Fruit fly (Drosophila melanogaster) whole organism, embryonic: ENCODE results near the gene Pak.

Experiments used
- Atf3 ChIP-seq: fragments of 200-800 bp; sonication (Bioruptor generic); optimal IDR thresholded peaks from 3 replicates; lab custom pipeline; 2016; ENCODE audit warnings: missing biosample characterization, missing genetic modification characterization
- CG10209 ChIP-seq: fragments of 200-800 bp; sonication (Bioruptor generic); optimal IDR thresholded peaks from 3 replicates; lab custom pipeline; 2017; ENCODE audit warnings: missing biosample characterization, mild to moderate bottlenecking, missing genetic modification characterization, missing genetic modification reagents
- CG10565 ChIP-seq: fragments of 200-800 bp; sonication (Bioruptor generic); optimal IDR thresholded peaks from 3 replicates; lab custom pipeline; 2016; ENCODE audit warnings: missing biosample characterization, mild to moderate bottlenecking, missing genetic modification characterization
- CG10979 ChIP-seq: fragments of 200-800 bp; sonication (Bioruptor generic); optimal IDR thresholded peaks from 2 replicates; lab custom pipeline; 2018; ENCODE audit warnings: missing biosample characterization, mild to moderate bottlenecking, missing genetic modification characterization, moderate library complexity
- CG11560 ChIP-seq: fragments of 200-800 bp; sonication (Bioruptor generic); IDR thresholded peaks from 3 replicates; pipeline ENCODE4 v1.3.6; 2022; ENCODE audit warnings: missing biosample characterization, missing genetic modification characterization
- CG11695 ChIP-seq: fragments of 200-800 bp; sonication (Bioruptor generic); IDR thresholded peaks from 3 replicates; pipeline ENCODE4 v1.3.6; 2022; ENCODE audit warnings: missing biosample characterization, missing genetic modification characterization
- CG12155 ChIP-seq: fragments of 200-800 bp; sonication (Bioruptor generic); optimal IDR thresholded peaks from 3 replicates; lab custom pipeline; 2016; ENCODE audit warnings: missing biosample characterization, missing genetic modification characterization
- CG12299 ChIP-seq: fragments of 200-800 bp; sonication (Bioruptor generic); optimal IDR thresholded peaks from 2 replicates; lab custom pipeline; 2018; ENCODE audit warnings: missing biosample characterization, mild to moderate bottlenecking, missing genetic modification characterization
- CG14710 ChIP-seq: fragments of 200-800 bp; sonication (Bioruptor generic); optimal IDR thresholded peaks from 3 replicates; lab custom pipeline; 2019; ENCODE audit warnings: missing biosample characterization, mild to moderate bottlenecking, missing genetic modification characterization, moderate library complexity
- CG16863 ChIP-seq: fragments of 200-800 bp; sonication (Bioruptor generic); optimal IDR thresholded peaks from 3 replicates; lab custom pipeline; 2016; ENCODE audit warnings: missing biosample characterization, missing genetic modification characterization
- CG18011 ChIP-seq: fragments of 200-800 bp; sonication (Bioruptor generic); optimal IDR thresholded peaks from 2 replicates; lab custom pipeline; 2017; ENCODE audit warnings: missing biosample characterization, missing genetic modification characterization, mild to moderate bottlenecking, moderate library complexity, missing genotype
- CG3995 ChIP-seq: fragments of 200-800 bp; sonication (Bioruptor generic); optimal IDR thresholded peaks from 3 replicates; lab custom pipeline; 2016; ENCODE audit warnings: missing biosample characterization, missing genetic modification characterization
- CG7556 ChIP-seq: fragments of 200-800 bp; sonication (Bioruptor generic); optimal IDR thresholded peaks from 2 replicates; lab custom pipeline; 2017; ENCODE audit warnings: missing biosample characterization, mild to moderate bottlenecking, missing genetic modification characterization
- CG7839 ChIP-seq: fragments of 200-800 bp; sonication (Bioruptor generic); optimal IDR thresholded peaks from 3 replicates; lab custom pipeline; 2018; ENCODE audit warnings: missing biosample characterization, mild to moderate bottlenecking, missing genetic modification characterization, moderate library complexity
- CG8924 ChIP-seq: fragments of 200-800 bp; optimal IDR thresholded peaks from 3 replicates; lab custom pipeline; 2019; ENCODE audit warnings: missing biosample characterization, mild to moderate bottlenecking, missing genetic modification characterization, moderate library complexity
- CG9876 ChIP-seq: fragments of 200-800 bp; sonication (Bioruptor generic); optimal IDR thresholded peaks from 2 replicates; lab custom pipeline; 2016; ENCODE audit warnings: missing biosample characterization, missing genetic modification characterization
- CTCF ChIP-seq: fragments of 200-800 bp; sonication (Bioruptor generic); optimal IDR thresholded peaks from 2 replicates; lab custom pipeline; 2017; ENCODE audit warnings: missing biosample characterization, mild to moderate bottlenecking, missing genetic modification characterization, moderate library complexity
- D ChIP-seq, 2 experiments: fragments of 200-800 bp in 1 of 2; fragments of >200 bp in 1 of 2; sonication (Bioruptor generic) in 1 of 2; optimal IDR thresholded peaks; 2 replicates in 1 of 2; 3 replicates in 1 of 2; lab custom pipeline; 2017; ENCODE audit warnings: mild to moderate bottlenecking in 1 of 2, missing biosample characterization in 1 of 2, missing genetic modification characterization in 1 of 2, missing genetic modification reagents in 1 of 2
- Doc2 ChIP-seq: fragments of 200-800 bp; sonication (Bioruptor generic); IDR thresholded peaks from 2 replicates; pipeline ENCODE4 v1.3.6; 2022; ENCODE audit warnings: missing biosample characterization, missing genetic modification characterization
- E2f1 ChIP-seq: fragments of 200-800 bp; sonication (Bioruptor generic); IDR thresholded peaks from 2 replicates; pipeline ENCODE4 v1.3.6; 2022; ENCODE audit warnings: missing biosample characterization, missing genetic modification characterization
- E2f2 ChIP-seq: fragments of 200-800 bp; sonication (Bioruptor generic); IDR thresholded peaks from 2 replicates; pipeline ENCODE4 v1.3.6; 2022; ENCODE audit warnings: missing biosample characterization, missing genetic modification characterization
- Fer2 ChIP-seq: fragments of 200-800 bp; sonication (Bioruptor generic); optimal IDR thresholded peaks from 2 replicates; lab custom pipeline; 2018; ENCODE audit warnings: missing biosample characterization, mild to moderate bottlenecking, missing genetic modification characterization, moderate library complexity
- Fer3 ChIP-seq: fragments of 200-800 bp; sonication (Bioruptor generic); optimal IDR thresholded peaks from 2 replicates; lab custom pipeline; 2018; ENCODE audit warnings: missing biosample characterization, mild to moderate bottlenecking, missing genetic modification characterization, moderate library complexity
- HLHmδ ChIP-seq: fragments of 200-800 bp; sonication (Bioruptor generic); optimal IDR thresholded peaks from 2 replicates; lab custom pipeline; 2018; ENCODE audit warnings: missing biosample characterization, mild to moderate bottlenecking, missing genetic modification characterization, moderate library complexity
- Hmx ChIP-seq: fragments of 200-800 bp; sonication (Bioruptor generic); optimal IDR thresholded peaks from 2 replicates; lab custom pipeline; 2016; ENCODE audit warnings: missing biosample characterization, missing genetic modification characterization
- Hr39 ChIP-seq: fragments of >200 bp; optimal IDR thresholded peaks from 2 replicates; lab custom pipeline; 2017
- Hr78 ChIP-seq, 2 experiments: fragments of 200-800 bp in 1 of 2; fragments of >200 bp in 1 of 2; sonication (Bioruptor generic) in 1 of 2; optimal IDR thresholded peaks; 2 replicates each; lab custom pipeline; 2017 to 2019; ENCODE audit warnings: missing biosample characterization in 2 of 2, missing genetic modification characterization in 2 of 2, mild to moderate bottlenecking in 1 of 2, moderate library complexity in 1 of 2
- Nf-YA ChIP-seq: fragments of 200-800 bp; sonication (Bioruptor generic); IDR thresholded peaks from 2 replicates; pipeline ENCODE4 v1.3.6; 2022; ENCODE audit warnings: missing biosample characterization, missing genetic modification characterization
- Nf-YB ChIP-seq: fragments of 200-800 bp; sonication (Bioruptor generic); optimal IDR thresholded peaks from 3 replicates; lab custom pipeline; 2019; ENCODE audit warnings: missing biosample characterization, mild to moderate bottlenecking, missing genetic modification characterization, moderate library complexity
- Rx ChIP-seq: fragments of 200-800 bp; sonication (Bioruptor generic); IDR thresholded peaks from 2 replicates; pipeline ENCODE4 v1.3.6; 2022; ENCODE audit warnings: missing biosample characterization, missing genetic modification characterization
- aop ChIP-seq: fragments of 200-800 bp; sonication (Bioruptor generic); IDR thresholded peaks from 2 replicates; pipeline ENCODE4 v1.3.6; 2022; ENCODE audit warnings: missing biosample characterization, missing genetic modification characterization
- ara ChIP-seq: fragments of 200-800 bp; sonication (Bioruptor generic); IDR thresholded peaks from 2 replicates; pipeline ENCODE4 v1.3.6; 2022; ENCODE audit warnings: missing biosample characterization, missing genetic modification characterization
- bcd ChIP-seq: fragments of 200-800 bp; sonication (Bioruptor generic); optimal IDR thresholded peaks from 2 replicates; lab custom pipeline; 2017; ENCODE audit warnings: missing biosample characterization, mild to moderate bottlenecking, missing genetic modification characterization
- cad ChIP-seq: fragments of >200 bp; optimal IDR thresholded peaks from 2 replicates; lab custom pipeline; 2017; ENCODE audit warnings: missing biosample characterization, missing genetic modification characterization
- cas ChIP-seq: fragments of 200-800 bp; sonication (Bioruptor generic); IDR thresholded peaks from 2 replicates; pipeline ENCODE4 v1.3.6; 2022; ENCODE audit warnings: missing biosample characterization, missing genetic modification characterization
- corto ChIP-seq: fragments of 200-800 bp; sonication (Bioruptor generic); optimal IDR thresholded peaks from 2 replicates; lab custom pipeline; 2016; ENCODE audit warnings: missing biosample characterization, mild to moderate bottlenecking, missing genetic modification characterization, moderate library complexity
- cwo ChIP-seq: fragments of 200-800 bp; sonication (Bioruptor generic); optimal IDR thresholded peaks from 3 replicates; lab custom pipeline; 2017; ENCODE audit warnings: missing biosample characterization, missing genetic modification characterization, mild to moderate bottlenecking, moderate library complexity, missing genetic modification reagents
- dmrt99B ChIP-seq: fragments of 200-800 bp; sonication (Bioruptor generic); optimal IDR thresholded peaks from 2 replicates; lab custom pipeline; 2018; ENCODE audit warnings: missing biosample characterization, mild to moderate bottlenecking, missing genetic modification characterization, moderate library complexity
- gt ChIP-seq: fragments of 200-800 bp; sonication (Bioruptor generic); IDR thresholded peaks from 2 replicates; pipeline ENCODE4 v1.3.6; 2022; ENCODE audit warnings: missing biosample characterization, missing genetic modification characterization
- her ChIP-seq: fragments of 200-800 bp; sonication (Bioruptor generic); optimal IDR thresholded peaks from 2 replicates; lab custom pipeline; 2016; ENCODE audit warnings: missing biosample characterization, missing genetic modification characterization
- hth ChIP-seq: fragments of >200 bp; optimal IDR thresholded peaks from 2 replicates; lab custom pipeline; 2017; ENCODE audit warnings: inconsistent platforms
- ken ChIP-seq: fragments of 200-800 bp; sonication (Bioruptor generic); IDR thresholded peaks from 3 replicates; pipeline ENCODE4 v1.3.6; 2022; ENCODE audit warnings: missing biosample characterization, missing genetic modification characterization
- klu ChIP-seq: fragments of 200-800 bp; sonication (Bioruptor generic); IDR thresholded peaks from 2 replicates; pipeline ENCODE4 v1.3.6; 2022; ENCODE audit warnings: missing biosample characterization, missing genetic modification characterization
- kni ChIP-seq: fragments of 200-800 bp; sonication (Bioruptor generic); optimal IDR thresholded peaks from 3 replicates; lab custom pipeline; 2017; ENCODE audit warnings: mild to moderate bottlenecking, missing biosample characterization, missing genetic modification reagents, missing genetic modification characterization
- lab ChIP-seq: fragments of 200-800 bp; sonication (Bioruptor generic); optimal IDR thresholded peaks from 3 replicates; lab custom pipeline; 2017; ENCODE audit warnings: missing biosample characterization, missing genetic modification characterization, mild to moderate bottlenecking, moderate library complexity, missing genetic modification reagents
- lola ChIP-seq, 3 experiments: fragments of >200 bp in 2 of 3; fragments of 200-800 bp in 1 of 3; sonication (Bioruptor generic) in 1 of 3; optimal IDR thresholded peaks; 2 replicates each; lab custom pipeline; 2017 to 2019; ENCODE audit warnings: missing biosample characterization in 3 of 3, missing genetic modification characterization in 3 of 3, mild to moderate bottlenecking in 1 of 3, moderate library complexity in 1 of 3
- nerfin-2 ChIP-seq: fragments of 200-800 bp; sonication (Bioruptor generic); IDR thresholded peaks from 2 replicates; pipeline ENCODE4 v1.3.6; 2022; ENCODE audit warnings: missing biosample characterization, missing genetic modification characterization; ENCODE audit not compliant: partially characterized antibody
- row ChIP-seq: fragments of 200-800 bp; sonication (Bioruptor generic); IDR thresholded peaks from 3 replicates; pipeline ENCODE4 v1.3.6; 2022; ENCODE audit warnings: missing biosample characterization, missing genetic modification characterization
- salm ChIP-seq: fragments of 200-800 bp; sonication (Bioruptor generic); optimal IDR thresholded peaks from 2 replicates; lab custom pipeline; 2018; ENCODE audit warnings: missing biosample characterization, mild to moderate bottlenecking, missing genetic modification characterization
- ssp ChIP-seq: fragments of 200-800 bp; sonication (Bioruptor generic); IDR thresholded peaks from 2 replicates; pipeline ENCODE4 v1.3.6; 2022; ENCODE audit warnings: missing biosample characterization, missing genetic modification characterization
- ttk ChIP-seq: fragments of 200-800 bp; sonication (Bioruptor generic); IDR thresholded peaks from 2 replicates; pipeline ENCODE4 v2.1.2; 2022; ENCODE audit warnings: missing biosample characterization, missing genetic modification characterization
- unc-4 ChIP-seq: fragments of 200-800 bp; sonication (Bioruptor generic); IDR thresholded peaks from 2 replicates; pipeline ENCODE4 v1.3.6; 2022; ENCODE audit warnings: missing biosample characterization, missing genetic modification characterization; ENCODE audit not compliant: partially characterized antibody

Gene Pak

dm6 chr3R:6380129-6380528 lies 29.4 kb downstream of the Pak start, which contains the start of the genes CG1024 and TfIIFalpha (continued):
- TF ChIP-seq lab (GFP tag; lab: Kevin White, UChicago) = no peak
- TF ChIP-seq CG11560 (tag; lab: Robert Waterston, UW) = no peak
- no peak for TF ChIP-seq ssp (GFP tag; lab: Robert Waterston, UW)
- peak; percentile 88 for TF ChIP-seq unc-4
- no peak for TF ChIP-seq CG8924 (tag; lab: Kevin White, UChicago)
- TF ChIP-seq Hmx (GFP tag; lab: Kevin White, UChicago) = no peak
- no peak for TF ChIP-seq CG7556 (GFP tag; lab: Kevin White, UChicago)
- TF ChIP-seq CG3995 (GFP tag; lab: Kevin White, UChicago) = peak; percentile 98
- TF ChIP-seq dmrt99B (tag; lab: Kevin White, UChicago) = no peak
- no peak for TF ChIP-seq gt (GFP tag; lab: Robert Waterston, UW)
- no peak for TF ChIP-seq cwo (GFP tag; lab: Kevin White, UChicago)
- TF ChIP-seq CTCF = no peak
- TF ChIP-seq ara (GFP tag; lab: Robert Waterston, UW) = no peak
- no peak for TF ChIP-seq E2f1 (GFP tag; lab: Robert Waterston, UW)
- TF ChIP-seq cad = no peak
- peak; percentile 32 for TF ChIP-seq CG12155 (GFP tag; lab: Kevin White, UChicago)
- no peak for TF ChIP-seq cas (GFP tag; lab: Robert Waterston, UW)
- peak; percentile 53 for TF ChIP-seq CG14710 (tag; lab: Kevin White, UChicago)
- no peak for TF ChIP-seq kni (GFP tag; lab: Kevin White, UChicago)
- TF ChIP-seq CG10565 (GFP tag; lab: Kevin White, UChicago) = no peak
- no peak for TF ChIP-seq Rx (GFP tag; lab: Robert Waterston, UW)
- no peak for TF ChIP-seq Hr78 (GFP tag; optimal IDR thresholded peaks at IDR 0.05; lab: Kevin White, UChicago)
- TF ChIP-seq Nf-YB (GFP tag; lab: Kevin White, UChicago) = no peak
- TF ChIP-seq lola (GFP tag; optimal IDR thresholded peaks at IDR 0.05; lab: Kevin White, UChicago) = no peak
- TF ChIP-seq CG12299 (tag; lab: Kevin White, UChicago) = no peak
- no peak for TF ChIP-seq CG10209 (GFP tag; lab: Kevin White, UChicago)
- no peak for TF ChIP-seq Nf-YA (GFP tag; lab: Robert Waterston, UW)
- no peak for TF ChIP-seq CG11695 (GFP tag; lab: Robert Waterston, UW)
- TF ChIP-seq ken (GFP tag; lab: Robert Waterston, UW) = no peak
- TF ChIP-seq Doc2 (GFP tag; lab: Robert Waterston, UW) = no peak
- TF ChIP-seq Atf3 (GFP tag; lab: Kevin White, UChicago) = no peak
- TF ChIP-seq hth = no peak
- no peak for TF ChIP-seq Fer3
- TF ChIP-seq CG10979 = peak; percentile 4
- no peak for TF ChIP-seq CG18011 (GFP tag; lab: Kevin White, UChicago)
- TF ChIP-seq ttk = no peak
- no peak for TF ChIP-seq aop (GFP tag; lab: Robert Waterston, UW)
- TF ChIP-seq Fer2 (tag; lab: Kevin White, UChicago) = no peak
- peak; percentile 72 for TF ChIP-seq row (GFP tag; lab: Robert Waterston, UW)
- TF ChIP-seq klu (GFP tag; lab: Robert Waterston, UW) = no peak
- no peak for TF ChIP-seq salm (tag; lab: Kevin White, UChicago)
- no peak for TF ChIP-seq bcd (GFP tag; lab: Kevin White, UChicago)
- TF ChIP-seq E2f2 (GFP tag; lab: Robert Waterston, UW) = peak; percentile 64
- TF ChIP-seq CG16863 (GFP tag; lab: Kevin White, UChicago) = no peak
- peak; percentile 96 for TF ChIP-seq nerfin-2
- no peak for TF ChIP-seq CG9876 (GFP tag; lab: Kevin White, UChicago)
- no peak for TF ChIP-seq CG7839
- no peak for TF ChIP-seq her
- TF ChIP-seq Hr39 (lab: Kevin White, UChicago) = no peak
- TF ChIP-seq HLHmδ = no peak
- TF ChIP-seq corto (GFP tag; lab: Kevin White, UChicago) = no peak
- no peak for TF ChIP-seq D (optimal IDR thresholded peaks at IDR 0.05; lab: Kevin White, UChicago)
- TF ChIP-seq D (GFP tag; optimal IDR thresholded peaks at IDR 0.05; lab: Kevin White, UChicago) = no peak
